Worm (Caenorhabditis elegans) whole organism, late embryonic: ENCODE measurements around the gene T26E4.7.
"Not testable (repeated sequence)": the region's sequence is repeated elsewhere in the genome, so short reads cannot be mapped to it uniquely, and the experiment has no call there.

Experiments
- F13H6.1 ChIP-seq: sonication (generic microtip); optimal IDR thresholded peaks from 2 replicates; lab custom pipeline; 2016; ENCODE audit warnings: missing genetic modification characterization, missing compliant biosample characterization
- ceh-2 ChIP-seq: sonication (generic microtip); optimal IDR thresholded peaks from 2 replicates; lab custom pipeline; 2016; ENCODE audit warnings: missing genotype, missing genetic modification characterization, missing compliant biosample characterization
- ets-4 ChIP-seq: sonication (generic microtip); optimal IDR thresholded peaks from 2 replicates; lab custom pipeline; 2016; ENCODE audit warnings: missing genetic modification characterization, missing compliant biosample characterization
- fkh-10 ChIP-seq: fragments of 150-350 bp; optimal IDR thresholded peaks from 2 replicates; lab custom pipeline; 2014; ENCODE audit warnings: missing biosample characterization, missing genetic modification reagents, missing genetic modification characterization
- hlh-30 ChIP-seq: sonication (generic microtip); optimal IDR thresholded peaks from 2 replicates; lab custom pipeline; 2017; ENCODE audit warnings: antibody characterized with exemption, missing genetic modification characterization, missing compliant biosample characterization; ENCODE audit not compliant: insufficient read depth
- rnt-1 ChIP-seq: sonication (generic microtip); optimal IDR thresholded peaks from 2 replicates; lab custom pipeline; 2016; ENCODE audit warnings: missing genetic modification characterization, missing compliant biosample characterization
- unc-3 ChIP-seq, 2 experiments: fragments of 200-800 bp in 1 of 2; sonication (Bioruptor generic) in 1 of 2; sonication (generic microtip) in 1 of 2; conservative IDR thresholded peaks in 1 of 2; optimal IDR thresholded peaks in 1 of 2; 2 replicates each; pipeline versions ENCODE4 v1.3.6 to Lab custom; 2016 to 2022; ENCODE audit warnings: missing compliant biosample characterization in 2 of 2, missing genetic modification characterization in 2 of 2, missing genetic modification reagents in 1 of 2
- unc-86 ChIP-seq: sonication (generic microtip); optimal IDR thresholded peaks from 2 replicates; lab custom pipeline; 2016; ENCODE audit warnings: missing genetic modification characterization, missing compliant biosample characterization

- not testable (repeated sequence) for TF ChIP-seq unc-86 (tag; lab: Kevin White, UChicago); F13H6.1 (tag; lab: Kevin White, UChicago); ceh-2; hlh-30 (tag; lab: Kevin White, UChicago); unc-3 (GFP tag; conservative IDR thresholded peaks at IDR 0.05; lab: Robert Waterston, UW); unc-3 (tag; optimal IDR thresholded peaks at IDR 0.05; lab: Kevin White, UChicago); rnt-1 (tag; lab: Kevin White, UChicago); ets-4 (tag; lab: Kevin White, UChicago); fkh-10 (GFP tag; lab: Kevin White, UChicago)
Observed at ce11 chrV:15748343-15748742, 45.0 kb upstream of the T26E4.7 start, which contains the start of gene T23D5.8.
